Fruit fly (Drosophila melanogaster): ENCODE measurements around the gene BoYb.

DNA sequence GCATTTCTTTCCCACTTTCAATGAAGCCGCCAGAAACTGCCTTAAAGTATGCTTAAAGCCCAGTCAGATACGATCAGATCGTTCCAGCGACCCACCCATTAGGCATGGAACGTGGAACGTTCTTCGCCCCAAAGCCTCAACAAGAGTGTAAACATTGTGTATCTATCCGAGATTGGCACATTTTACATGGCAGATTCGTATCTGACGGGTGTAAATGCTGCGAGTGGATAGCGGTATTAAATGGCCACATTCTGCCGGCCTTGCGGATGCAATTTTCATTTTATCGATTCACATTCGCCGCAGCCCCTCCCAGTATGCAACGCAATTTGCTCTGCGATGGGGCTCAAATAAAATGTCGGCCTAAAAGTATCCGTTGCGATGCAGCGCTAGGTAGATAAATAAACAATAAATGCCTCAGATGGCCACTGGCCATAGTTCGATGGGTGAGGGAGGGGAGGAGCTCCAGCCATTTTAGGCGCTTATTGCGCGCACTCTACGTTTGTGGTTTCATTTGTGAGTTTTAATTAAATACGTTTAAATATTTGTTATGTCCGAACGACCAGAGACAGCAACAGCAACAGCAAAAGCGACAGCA is 6.9 kb upstream of the BoYb start:
- TF ChIP-seq CG6813 (GFP tag; optimal IDR thresholded peaks at IDR 0.05) (no peak), zen2 (GFP tag; IDR thresholded peaks at IDR 0.05; ENCODE audit: partially characterized antibody) (no peak), CG13424 (tag; optimal IDR thresholded peaks at IDR 0.05) (no peak)

Measured in whole organism, embryonic.